Fruit fly (Drosophila melanogaster): Measurements from ENCODE around the gene NijA.
A peak's percentile ranks its signal among the peaks of the same experiment; 100 is the strongest.

Gene NijA

DNA sequence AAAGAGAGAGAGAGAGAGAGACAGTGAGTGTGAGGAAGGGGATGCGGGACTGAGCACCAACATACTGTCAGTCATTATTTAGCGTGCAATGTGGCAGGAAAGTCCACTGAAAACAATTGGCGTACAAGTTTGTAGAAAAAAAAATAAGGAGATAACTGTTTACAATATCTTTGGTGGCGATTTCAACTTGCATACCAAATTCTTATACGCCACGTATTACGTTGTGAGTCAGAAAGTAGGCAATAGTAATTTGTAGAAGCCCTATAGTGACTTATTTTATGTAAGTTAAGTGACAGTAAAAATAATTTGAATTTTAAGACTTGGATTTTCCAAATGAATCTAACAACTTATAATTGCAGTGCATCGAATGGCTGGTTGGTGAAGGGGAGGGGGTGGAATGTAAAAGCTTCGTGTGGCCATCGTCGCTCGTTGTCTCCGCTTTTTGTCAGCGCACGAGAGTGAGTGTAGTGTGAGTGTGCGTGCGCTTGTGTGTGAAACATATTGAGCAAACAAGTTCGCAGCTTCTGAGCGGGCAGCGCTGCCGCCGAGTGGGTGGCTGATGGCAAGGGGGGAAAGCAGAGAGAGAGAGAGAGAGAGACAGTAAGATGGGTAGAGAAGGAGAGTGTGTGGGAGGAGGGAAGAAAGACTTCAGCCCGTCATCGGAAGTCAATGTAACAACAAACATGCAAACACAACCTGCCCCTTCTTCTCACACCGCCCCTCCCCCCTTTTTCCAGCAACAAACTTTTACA is 43.2 kb upstream of the NijA start (continued):
- peak; percentile 90 for TF ChIP-seq Bteb2 (GFP tag; optimal IDR thresholded peaks at IDR 0.05)
- peak; percentile 97 for TF ChIP-seq ind (GFP tag; optimal IDR thresholded peaks at IDR 0.05)
- TF ChIP-seq Dll (GFP tag; IDR thresholded peaks at IDR 0.05; ENCODE audit: partially characterized antibody): 0 out of 4 replicates have a peak, but pooled peaks have one; percentile 9
- peak; percentile 89 for TF ChIP-seq CG3847 (GFP tag; IDR thresholded peaks at IDR 0.05)
- TF ChIP-seq CG5180 (GFP tag; optimal IDR thresholded peaks at IDR 0.05): peak; percentile 97
- peak; percentile 89 for TF ChIP-seq CG1602 (GFP tag; optimal IDR thresholded peaks at IDR 0.05)
- TF ChIP-seq CG31224 (GFP tag; IDR thresholded peaks at IDR 0.05): peak; percentile 77
- TF ChIP-seq pum (GFP tag; optimal IDR thresholded peaks at IDR 0.05): peak; percentile 91
- TF ChIP-seq chinmo (GFP tag; IDR thresholded peaks at IDR 0.05; ENCODE audit: partially characterized antibody): peak; percentile 94; the same call in 3 of the 4 replicates
- TF ChIP-seq Pdp1 (GFP tag; optimal IDR thresholded peaks at IDR 0.05): peak; percentile 90 to 91
- peak; percentile 93 for TF ChIP-seq Six4 (GFP tag; optimal IDR thresholded peaks at IDR 0.05)
- TF ChIP-seq CG10979 (tag; optimal IDR thresholded peaks at IDR 0.05): peak; percentile 96
- no peak for TF ChIP-seq hkb (optimal IDR thresholded peaks at IDR 0.05)
- TF ChIP-seq hkb (GFP tag; IDR thresholded peaks at IDR 0.05): peak; percentile 94
- peak; percentile 90 for TF ChIP-seq B-H1 (GFP tag; IDR thresholded peaks at IDR 0.05)
- peak; percentile 93; the same call in 1 of the 2 replicates for TF ChIP-seq Atf6 (GFP tag; IDR thresholded peaks at IDR 0.05)
- TF ChIP-seq vnd (GFP tag; IDR thresholded peaks at IDR 0.05; ENCODE audit: partially characterized antibody): no peak
- peak; percentile 46 for TF ChIP-seq CG1603 (tag; optimal IDR thresholded peaks at IDR 0.05)
- peak; percentile 72 for TF ChIP-seq Optix (GFP tag; IDR thresholded peaks at IDR 0.05)
- TF ChIP-seq pb (GFP tag; optimal IDR thresholded peaks at IDR 0.05): peak; percentile 90
- peak; percentile 89 for TF ChIP-seq cg (GFP tag; optimal IDR thresholded peaks at IDR 0.05)
- peak; percentile 95 for TF ChIP-seq Nf-YA (GFP tag; IDR thresholded peaks at IDR 0.05)
- no peak for TF ChIP-seq mld (GFP tag; IDR thresholded peaks at IDR 0.05; ENCODE audit: partially characterized antibody)
- TF ChIP-seq CG34422 (GFP tag; IDR thresholded peaks at IDR 0.05): peak; percentile 90
- TF ChIP-seq lbe (GFP tag; optimal IDR thresholded peaks at IDR 0.05): peak; percentile 83
- TF ChIP-seq tll (GFP tag; optimal IDR thresholded peaks at IDR 0.05): no peak
- peak; percentile 90 for TF ChIP-seq CG6689 (GFP tag; IDR thresholded peaks at IDR 0.05)
- TF ChIP-seq Oaz (GFP tag; IDR thresholded peaks at IDR 0.05): peak; percentile 73
- TF ChIP-seq CG6175 (GFP tag; IDR thresholded peaks at IDR 0.05): peak; percentile 76
- peak; percentile 95 for TF ChIP-seq eyg (GFP tag; optimal IDR thresholded peaks at IDR 0.05)
- TF ChIP-seq gt (GFP tag; IDR thresholded peaks at IDR 0.05): peak; percentile 67; the same call in 1 of the 2 replicates
- TF ChIP-seq btn (GFP tag; optimal IDR thresholded peaks at IDR 0.05): peak; percentile 91
- peak; percentile 87 for TF ChIP-seq sima (GFP tag; optimal IDR thresholded peaks at IDR 0.05)
- TF ChIP-seq trem (tag; optimal IDR thresholded peaks at IDR 0.05): peak; percentile 55
- peak; percentile 61 for TF ChIP-seq CG3065 (GFP tag; optimal IDR thresholded peaks at IDR 0.05)
- peak; percentile 87 for TF ChIP-seq CG13775 (GFP tag; optimal IDR thresholded peaks at IDR 0.05)
- peak; percentile 30; the same call in 1 of the 2 replicates for TF ChIP-seq ato (GFP tag; IDR thresholded peaks at IDR 0.05; ENCODE audit: partially characterized antibody)
- TF ChIP-seq Fer2 (tag; optimal IDR thresholded peaks at IDR 0.05): peak; percentile 40
- peak; percentile 88 for TF ChIP-seq CG15514 (GFP tag; optimal IDR thresholded peaks at IDR 0.05)
- TF ChIP-seq CG15479 (GFP tag; optimal IDR thresholded peaks at IDR 0.05): no peak
- no peak for TF ChIP-seq sens-2 (GFP tag; IDR thresholded peaks at IDR 0.05)
- no peak for TF ChIP-seq cad (GFP tag; optimal IDR thresholded peaks at IDR 0.05)
- peak; percentile 12 for TF ChIP-seq gfzf (GFP tag; optimal IDR thresholded peaks at IDR 0.05)
- peak; percentile 75 for TF ChIP-seq CG16815 (GFP tag; optimal IDR thresholded peaks at IDR 0.05)
- TF ChIP-seq CG10274 (GFP tag; optimal IDR thresholded peaks at IDR 0.05): peak; percentile 70
- peak; percentile 84 for TF ChIP-seq CG11723 (GFP tag; optimal IDR thresholded peaks at IDR 0.05)
- peak; percentile 60; the same call in 1 of the 2 replicates for TF ChIP-seq CkIIα-i1 (GFP tag; IDR thresholded peaks at IDR 0.05)
- peak; percentile 79 for TF ChIP-seq CG14050 (GFP tag; IDR thresholded peaks at IDR 0.05)
- TF ChIP-seq p53 (GFP tag; optimal IDR thresholded peaks at IDR 0.05): peak; percentile 74
